Worm (Caenorhabditis elegans) whole organism, L1 larva: ENCODE data around the gene F20H11.1.

Experiments used
- ceh-88 ChIP-seq: fragments of 200-800 bp; sonication (Bioruptor generic); IDR thresholded peaks from 2 replicates; pipeline ENCODE4 v1.3.6; 2022; ENCODE audit warnings: missing genetic modification characterization, missing compliant biosample characterization
- lin-15B ChIP-seq: fragments of 150-350 bp; sonication (generic microtip); optimal IDR thresholded peaks from 3 replicates; lab custom pipeline; 2014; ENCODE audit warnings: missing biosample characterization, missing genetic modification characterization
- mdl-1 ChIP-seq, 2 experiments: fragments of 150-350 bp; optimal IDR thresholded peaks; 2 replicates each; lab custom pipeline; 2014 to 2017; ENCODE audit warnings: missing biosample characterization in 2 of 2, missing genetic modification characterization in 2 of 2, inconsistent platforms in 1 of 2
- mep-1 ChIP-seq: fragments of 150-350 bp; optimal IDR thresholded peaks from 2 replicates; lab custom pipeline; 2014; ENCODE audit warnings: missing biosample characterization, missing genetic modification characterization
- nhr-11 ChIP-seq: fragments of 150-350 bp; optimal IDR thresholded peaks from 2 replicates; lab custom pipeline; 2014; ENCODE audit warnings: missing biosample characterization, missing genetic modification characterization
- pqm-1 ChIP-seq: sonication (generic microtip); optimal IDR thresholded peaks from 3 replicates; lab custom pipeline; 2017; ENCODE audit warnings: missing biosample characterization, missing genetic modification characterization
- skn-1 ChIP-seq: fragments of 150-350 bp; optimal IDR thresholded peaks from 2 replicates; lab custom pipeline; 2014; ENCODE audit warnings: missing biosample characterization, missing genetic modification characterization
- snu-23 ChIP-seq: sonication (generic microtip); optimal IDR thresholded peaks from 2 replicates; lab custom pipeline; 2016; ENCODE audit warnings: missing genetic modification characterization, missing compliant biosample characterization
- sox-4 ChIP-seq: sonication (generic microtip); optimal IDR thresholded peaks from 2 replicates; lab custom pipeline; 2016; ENCODE audit warnings: missing genetic modification characterization, missing compliant biosample characterization
- sup-37 ChIP-seq: fragments of 200-800 bp; sonication (Bioruptor generic); optimal IDR thresholded peaks from 2 replicates; lab custom pipeline; 2018; ENCODE audit warnings: mild to moderate bottlenecking, missing genetic modification characterization, missing compliant biosample characterization
- tbx-2 ChIP-seq: sonication (generic microtip); optimal IDR thresholded peaks from 2 replicates; lab custom pipeline; 2016; ENCODE audit warnings: missing genetic modification characterization, missing compliant biosample characterization
- unc-62 ChIP-seq: fragments of 150-350 bp; optimal IDR thresholded peaks from 2 replicates; lab custom pipeline; 2014; ENCODE audit warnings: missing biosample characterization, missing genetic modification reagents, missing genetic modification characterization
- unc-86 ChIP-seq: sonication (generic microtip); optimal IDR thresholded peaks from 2 replicates; lab custom pipeline; 2016; ENCODE audit warnings: missing genetic modification characterization, missing compliant biosample characterization

ce11 chrIII:6579398-6579797 lies 12.6 kb downstream of the F20H11.1 start, which contains the start of gene F27B3.8:
- TF ChIP-seq ceh-88 (GFP tag; lab: Robert Waterston, UW) (no peak), snu-23 (GFP tag; lab: Kevin White, UChicago) (no peak), pqm-1 (no peak), nhr-11 (tag; lab: Kevin White, UChicago) (no peak), sup-37 (GFP tag; lab: Kevin White, UChicago) (no peak), mep-1 (tag; lab: Kevin White, UChicago) (no peak), lin-15B (no peak), unc-62 (GFP tag; lab: Kevin White, UChicago) (no peak), sox-4 (tag; lab: Kevin White, UChicago) (no peak), tbx-2 (no peak), skn-1 (no peak), unc-86 (tag; lab: Kevin White, UChicago) (no peak), mdl-1 (tag; optimal IDR thresholded peaks at IDR 0.05; lab: Kevin White, UChicago) (no peak)
